Worm (Caenorhabditis elegans) whole organism, L1 larva: ENCODE measurements around the gene F08H9.4.

Experiments
- C04F5.9 ChIP-seq: sonication (generic microtip); optimal IDR thresholded peaks from 2 replicates; lab custom pipeline; 2016; ENCODE audit warnings: missing genetic modification characterization, missing compliant biosample characterization
- jun-1 ChIP-seq: fragments of 150-350 bp; optimal IDR thresholded peaks from 2 replicates; lab custom pipeline; 2014; ENCODE audit warnings: missing biosample characterization, missing genetic modification reagents, missing genetic modification characterization
- lin-15B ChIP-seq: fragments of 150-350 bp; sonication (generic microtip); optimal IDR thresholded peaks from 3 replicates; lab custom pipeline; 2014; ENCODE audit warnings: missing biosample characterization, missing genetic modification characterization
- lin-39 ChIP-seq: fragments of 150-350 bp; optimal IDR thresholded peaks from 2 replicates; lab custom pipeline; 2014; ENCODE audit warnings: missing biosample characterization, missing genetic modification reagents, missing genetic modification characterization
- mab-9 ChIP-seq: fragments of 200-800 bp; sonication (Bioruptor generic); IDR thresholded peaks from 2 replicates; pipeline ENCODE4 v1.3.6; 2022; ENCODE audit warnings: missing genetic modification reagents, missing genetic modification characterization, missing compliant biosample characterization
- mep-1 ChIP-seq: fragments of 150-350 bp; optimal IDR thresholded peaks from 2 replicates; lab custom pipeline; 2014; ENCODE audit warnings: missing biosample characterization, missing genetic modification characterization
- nhr-28 ChIP-seq: fragments of 150-350 bp; optimal IDR thresholded peaks from 2 replicates; lab custom pipeline; 2014; ENCODE audit warnings: missing biosample characterization, missing genetic modification characterization
- zag-1 ChIP-seq: fragments of 150-350 bp; optimal IDR thresholded peaks from 2 replicates; lab custom pipeline; 2014; ENCODE audit warnings: missing biosample characterization, missing genetic modification characterization

- no peak for TF ChIP-seq lin-39 (tag; lab: Kevin White, UChicago)
- no peak for TF ChIP-seq zag-1
- TF ChIP-seq lin-15B = no peak
- TF ChIP-seq nhr-28 (tag; lab: Kevin White, UChicago) = no peak
- no peak for TF ChIP-seq C04F5.9
- no peak for TF ChIP-seq jun-1 (tag; lab: Kevin White, UChicago)
- TF ChIP-seq mep-1 (tag; lab: Kevin White, UChicago) = no peak
- no peak for TF ChIP-seq mab-9
Measured at ce11 chrV:14505745-14506214, 41.6 kb upstream of the F08H9.4 start.
